Fruit fly (Drosophila melanogaster) whole organism, embryonic: Measurements from ENCODE around the gene parvin.

ENCODE experiments used
- CG1233 ChIP-seq: fragments of 200-800 bp; sonication (Bioruptor generic); optimal IDR thresholded peaks from 4 replicates; lab custom pipeline; 2018; ENCODE audit warnings: missing biosample characterization, mild to moderate bottlenecking, missing genetic modification characterization
- CG7745 ChIP-seq: fragments of 200-800 bp; sonication (Bioruptor generic); optimal IDR thresholded peaks from 2 replicates; lab custom pipeline; 2018; ENCODE audit warnings: missing biosample characterization, mild to moderate bottlenecking, missing genetic modification characterization, moderate library complexity
- CG9437 ChIP-seq: fragments of 200-800 bp; sonication (Bioruptor generic); optimal IDR thresholded peaks from 2 replicates; lab custom pipeline; 2018; ENCODE audit warnings: missing biosample characterization, mild to moderate bottlenecking, missing genetic modification characterization
- Dfd ChIP-seq, 2 experiments: fragments of >200 bp; optimal IDR thresholded peaks; 2 replicates each; lab custom pipeline; 2017; ENCODE audit warnings: missing biosample characterization in 2 of 2, missing genetic modification characterization in 2 of 2
- ERR ChIP-seq: fragments of 200-800 bp; sonication (Bioruptor generic); optimal IDR thresholded peaks from 2 replicates; lab custom pipeline; 2016; ENCODE audit warnings: missing biosample characterization, missing genetic modification characterization
- Xrp1 ChIP-seq: fragments of 200-800 bp; sonication (Bioruptor generic); IDR thresholded peaks from 2 replicates; pipeline ENCODE4 v1.3.6; 2022; ENCODE audit warnings: missing biosample characterization, missing genetic modification characterization
- klu ChIP-seq: fragments of 200-800 bp; sonication (Bioruptor generic); IDR thresholded peaks from 2 replicates; pipeline ENCODE4 v1.3.6; 2022; ENCODE audit warnings: missing biosample characterization, missing genetic modification characterization
- sob ChIP-seq: fragments of 200-800 bp; sonication (Bioruptor generic); IDR thresholded peaks from 2 replicates; pipeline ENCODE4 v1.3.6; 2022; ENCODE audit warnings: missing biosample characterization, missing genetic modification characterization
- wdn ChIP-seq: fragments of 200-800 bp; sonication (Bioruptor generic); IDR thresholded peaks from 2 replicates; pipeline ENCODE4 v1.3.6; 2022; ENCODE audit warnings: missing biosample characterization, missing genetic modification characterization

dm6 chrX:19711936-19712335 is 33.9 kb upstream of the parvin start:
- TF ChIP-seq klu (GFP tag; lab: Robert Waterston, UW) (no peak), sob (no peak), CG1233 (GFP tag; lab: Kevin White, UChicago) (no peak), CG7745 (no peak), CG9437 (GFP tag; lab: Kevin White, UChicago) (no peak), Xrp1 (GFP tag; lab: Robert Waterston, UW) (no peak), ERR (GFP tag; lab: Kevin White, UChicago) (no peak), wdn (GFP tag; lab: Robert Waterston, UW) (no peak), Dfd (GFP tag; optimal IDR thresholded peaks at IDR 0.05; lab: Kevin White, UChicago) (no peak)
